Fruit fly (Drosophila melanogaster): Measurements from ENCODE around the gene CCT6.

CCT6 gene

dm6 chrX:15785429-15786239 is 39.2 kb downstream of the CCT6 start, which contains the start of the genes Paf-AHalpha and mRpS30 (continued):
- TF ChIP-seq CG18619 (GFP tag; optimal IDR thresholded peaks at IDR 0.05) (no peak), CG10147 (GFP tag; optimal IDR thresholded peaks at IDR 0.05) (no peak), MBD-R2 (GFP tag; IDR thresholded peaks at IDR 0.05) (peak; percentile 56), CG9437 (GFP tag; optimal IDR thresholded peaks at IDR 0.05) (peak; percentile 89), Sry-δ (GFP tag; optimal IDR thresholded peaks at IDR 0.05) (peak; percentile 71), CG11085 (GFP tag; IDR thresholded peaks at IDR 0.05) (no peak), CG12391 (tag; optimal IDR thresholded peaks at IDR 0.05) (peak; percentile 5), HLHmδ (GFP tag; optimal IDR thresholded peaks at IDR 0.05) (no peak), CG11723 (GFP tag; optimal IDR thresholded peaks at IDR 0.05) (no peak), mam (GFP tag; optimal IDR thresholded peaks at IDR 0.05) (peak; percentile 37), dpn (GFP tag; optimal IDR thresholded peaks at IDR 0.05) (peak in 1 of 2 experiments; percentile 3), Lpt (GFP tag; optimal IDR thresholded peaks at IDR 0.05) (no peak), Six4 (GFP tag; optimal IDR thresholded peaks at IDR 0.05) (no peak), az2 (GFP tag; optimal IDR thresholded peaks at IDR 0.05) (no peak), Opbp (GFP tag; IDR thresholded peaks at IDR 0.05; ENCODE audit: partially characterized antibody) (peak; percentile 18; the same call in 1 of the 3 replicates), Dp (GFP tag; optimal IDR thresholded peaks at IDR 0.05) (peak; percentile 32), tll (GFP tag; optimal IDR thresholded peaks at IDR 0.05) (peak in 1 of 2 experiments; percentile 61), Sox100B (GFP tag; optimal IDR thresholded peaks at IDR 0.05) (no peak), D19A (tag; optimal IDR thresholded peaks at IDR 0.05) (no peak), CG4617 (GFP tag; optimal IDR thresholded peaks at IDR 0.05; ENCODE audit: borderline replicate concordance) (peak; percentile 61), CG11456 (GFP tag; IDR thresholded peaks at IDR 0.05) (no peak), sima (GFP tag; optimal IDR thresholded peaks at IDR 0.05) (no peak), jigr1 (GFP tag; IDR thresholded peaks at IDR 0.05) (no peak), CG14710 (tag; optimal IDR thresholded peaks at IDR 0.05) (peak; percentile 47), CG17568 (GFP tag; optimal IDR thresholded peaks at IDR 0.05) (no peak), Rx (GFP tag; IDR thresholded peaks at IDR 0.05) (no peak), Hr51 (GFP tag; optimal IDR thresholded peaks at IDR 0.05) (no peak), wor (GFP tag; IDR thresholded peaks at IDR 0.05) (no peak), stwl (tag; optimal IDR thresholded peaks at IDR 0.05) (peak; percentile 9), E2f2 (GFP tag; IDR thresholded peaks at IDR 0.05) (peak; percentile 26; the same call in 1 of the 2 replicates), HmgZ (tag; optimal IDR thresholded peaks at IDR 0.05) (peak; percentile 13), CG12071 (GFP tag; optimal IDR thresholded peaks at IDR 0.05) (no peak), CG2889 (GFP tag; IDR thresholded peaks at IDR 0.05) (no peak), nerfin-1 (tag; optimal IDR thresholded peaks at IDR 0.05) (no peak), CG15514 (GFP tag; optimal IDR thresholded peaks at IDR 0.05) (peak; percentile 44), cato (GFP tag; optimal IDR thresholded peaks at IDR 0.05; ENCODE audit: borderline replicate concordance) (no peak), Bgb (GFP tag; IDR thresholded peaks at IDR 0.05; ENCODE audit: partially characterized antibody) (peak; percentile 29; the same call in 1 of the 2 replicates), Dref (GFP tag; IDR thresholded peaks at IDR 0.05) (peak; percentile 68), al (GFP tag; IDR thresholded peaks at IDR 0.05) (no peak), CG31224 (GFP tag; IDR thresholded peaks at IDR 0.05) (no peak), CG14014 (GFP tag; IDR thresholded peaks at IDR 0.05) (no peak), Myb (GFP tag; optimal IDR thresholded peaks at IDR 0.05) (peak; percentile 94), salm (tag; optimal IDR thresholded peaks at IDR 0.05) (no peak), sr (GFP tag; IDR thresholded peaks at IDR 0.05) (no peak), CG4282 (GFP tag; optimal IDR thresholded peaks at IDR 0.05) (no peak), bigmax (GFP tag; optimal IDR thresholded peaks at IDR 0.05) (peak; percentile 96), CG6272 (GFP tag; IDR thresholded peaks at IDR 0.05) (no peak), insv (GFP tag; optimal IDR thresholded peaks at IDR 0.05) (no peak), tx (GFP tag; optimal IDR thresholded peaks at IDR 0.05) (no peak)

Measured in whole organism, embryonic.